Worm (Caenorhabditis elegans) whole organism, L4 larva: ENCODE data around the gene Y44A6D.7.

Experiments
- F37D6.2 ChIP-seq: sonication (generic microtip); optimal IDR thresholded peaks from 2 replicates; lab custom pipeline; 2016; ENCODE audit warnings: mild to moderate bottlenecking, missing genetic modification characterization, missing compliant biosample characterization
- F44E2.7 ChIP-seq: fragments of 200-800 bp; sonication (Bioruptor generic); IDR thresholded peaks from 2 replicates; pipeline ENCODE4 v2.1.2; 2022; ENCODE audit warnings: missing genetic modification characterization, missing compliant biosample characterization
- F49E8.2 ChIP-seq: sonication (generic microtip); optimal IDR thresholded peaks from 2 replicates; lab custom pipeline; 2016; ENCODE audit warnings: missing compliant biosample characterization, mild to moderate bottlenecking, missing genetic modification characterization, borderline replicate concordance
- T26A8.4 ChIP-seq: fragments of 200-800 bp; sonication (Bioruptor generic); IDR thresholded peaks from 2 replicates; pipeline ENCODE4 v1.3.6; 2022; ENCODE audit warnings: missing genetic modification characterization, missing compliant biosample characterization
- Y105C5A.15 ChIP-seq: fragments of 200-800 bp; sonication (Bioruptor generic); IDR thresholded peaks from 2 replicates; pipeline ENCODE4 v1.3.6; 2022; ENCODE audit warnings: missing genetic modification characterization, missing compliant biosample characterization
- aha-1 ChIP-seq: fragments of 150-350 bp; peaks from one replicate; lab custom pipeline; 2014; ENCODE audit warnings: missing biosample characterization, missing genetic modification characterization
- aly-2 ChIP-seq: sonication (generic microtip); optimal IDR thresholded peaks from 2 replicates; lab custom pipeline; 2018; ENCODE audit warnings: missing biosample characterization, missing genetic modification characterization
- ama-1 ChIP-seq: fragments of 150-350 bp; optimal IDR thresholded peaks from 2 replicates; lab custom pipeline; 2014; ENCODE audit warnings: inconsistent platforms, mixed read lengths
- arid-1 ChIP-seq: fragments of 200-800 bp; sonication (Bioruptor generic); conservative IDR thresholded peaks from 2 replicates; pipeline ENCODE4 v1.3.6; 2022; ENCODE audit warnings: missing genetic modification reagents, missing genetic modification characterization, missing compliant biosample characterization
- ceh-20 ChIP-seq: fragments of 200-800 bp; sonication (Bioruptor generic); IDR thresholded peaks from 2 replicates; pipeline ENCODE4 v1.3.6; 2022; ENCODE audit warnings: missing genetic modification reagents, missing genetic modification characterization, missing compliant biosample characterization
- ceh-32 ChIP-seq: sonication (generic microtip); optimal IDR thresholded peaks from 2 replicates; lab custom pipeline; 2016; ENCODE audit warnings: mild to moderate bottlenecking, missing genetic modification characterization, missing compliant biosample characterization; ENCODE audit not compliant: poor library complexity
- ces-1 ChIP-seq: fragments of 150-350 bp; sonication (generic microtip); optimal IDR thresholded peaks from 4 replicates; lab custom pipeline; 2014; ENCODE audit warnings: missing biosample characterization, missing genetic modification reagents, missing genetic modification characterization
- ctbp-1 ChIP-seq: fragments of 200-800 bp; sonication (Bioruptor generic); IDR thresholded peaks from 2 replicates; pipeline ENCODE4 v1.3.6; 2022; ENCODE audit warnings: missing genetic modification reagents, missing genetic modification characterization, missing compliant biosample characterization
- daf-16 ChIP-seq, 3 experiments: sonication (generic microtip); optimal IDR thresholded peaks; 2 replicates each; lab custom pipeline; 2016 to 2017; ENCODE audit warnings: missing genetic modification characterization in 3 of 3, missing genetic modification reagents in 3 of 3, mild to moderate bottlenecking in 2 of 3, missing compliant biosample characterization in 2 of 3, missing biosample characterization in 1 of 3, moderate library complexity in 1 of 3
- daf-19 ChIP-seq: fragments of 200-800 bp; sonication (Bioruptor generic); conservative IDR thresholded peaks from 2 replicates; pipeline ENCODE4 v1.3.6; 2022; ENCODE audit warnings: missing genetic modification characterization, missing compliant biosample characterization
- daf-8 ChIP-seq: fragments of 200-800 bp; sonication (Bioruptor generic); IDR thresholded peaks from 2 replicates; pipeline ENCODE4 v1.3.6; 2022; ENCODE audit warnings: missing genetic modification characterization, missing compliant biosample characterization
- dmd-6 ChIP-seq: fragments of 200-800 bp; sonication (Bioruptor generic); IDR thresholded peaks from 2 replicates; pipeline ENCODE4 v1.3.6; 2022; ENCODE audit warnings: missing genetic modification reagents, missing genetic modification characterization, missing compliant biosample characterization
- dpl-1 ChIP-seq: fragments of 150-350 bp; optimal IDR thresholded peaks from 2 replicates; lab custom pipeline; 2014; ENCODE audit warnings: missing biosample characterization, missing genetic modification reagents, missing genetic modification characterization
- dve-1 ChIP-seq: sonication (generic microtip); optimal IDR thresholded peaks from 2 replicates; lab custom pipeline; 2017; ENCODE audit warnings: antibody characterized with exemption, mild to moderate bottlenecking, missing genetic modification characterization, missing compliant biosample characterization; ENCODE audit not compliant: insufficient read depth
- egl-43 ChIP-seq: fragments of 200-800 bp; sonication (Bioruptor generic); IDR thresholded peaks from 2 replicates; pipeline ENCODE4 v1.3.6; 2022; ENCODE audit warnings: missing genetic modification reagents, missing genetic modification characterization, missing compliant biosample characterization
- hlh-11 ChIP-seq: fragments of 200-800 bp; sonication (Bioruptor generic); optimal IDR thresholded peaks from 2 replicates; lab custom pipeline; 2018; ENCODE audit warnings: mild to moderate bottlenecking, missing genetic modification characterization, missing compliant biosample characterization
- hlh-30 ChIP-seq: sonication (generic microtip); optimal IDR thresholded peaks from 2 replicates; lab custom pipeline; 2017; ENCODE audit warnings: antibody characterized with exemption, mild to moderate bottlenecking, missing genetic modification characterization, missing compliant biosample characterization; ENCODE audit not compliant: insufficient read depth
- hmg-1.1 ChIP-seq: fragments of 200-800 bp; sonication (Bioruptor generic); IDR thresholded peaks from 2 replicates; pipeline ENCODE4 v1.3.6; 2022; ENCODE audit warnings: missing genetic modification reagents, missing genetic modification characterization, missing compliant biosample characterization
- lir-3 ChIP-seq: sonication (generic microtip); optimal IDR thresholded peaks from 2 replicates; lab custom pipeline; 2016; ENCODE audit warnings: mild to moderate bottlenecking, missing genetic modification characterization, missing compliant biosample characterization
- lsy-2 ChIP-seq, 2 experiments: fragments of 150-350 bp in 1 of 2; sonication (generic microtip) in 1 of 2; optimal IDR thresholded peaks; 2 replicates each; lab custom pipeline; 2014 to 2017; ENCODE audit warnings: missing biosample characterization in 2 of 2, missing genetic modification characterization in 2 of 2
- mdl-1 ChIP-seq, 2 experiments: fragments of 150-350 bp in 1 of 2; sonication (generic microtip) in 1 of 2; optimal IDR thresholded peaks; 2 replicates each; lab custom pipeline; 2014 to 2017; ENCODE audit warnings: missing biosample characterization in 2 of 2, missing genetic modification characterization in 2 of 2
- mes-2 ChIP-seq: sonication (generic microtip); optimal IDR thresholded peaks from 2 replicates; lab custom pipeline; 2016; ENCODE audit warnings: missing genotype, mild to moderate bottlenecking, missing genetic modification characterization, missing compliant biosample characterization; ENCODE audit not compliant: poor library complexity, severe bottlenecking
- mxl-3 ChIP-seq: fragments of 200-800 bp; sonication (Bioruptor generic); optimal IDR thresholded peaks from 2 replicates; lab custom pipeline; 2018; ENCODE audit warnings: mild to moderate bottlenecking, missing genetic modification characterization, missing compliant biosample characterization
- nhr-11 ChIP-seq: fragments of 150-350 bp; optimal IDR thresholded peaks from 2 replicates; lab custom pipeline; 2014; ENCODE audit warnings: missing biosample characterization, missing genetic modification characterization
- nhr-237 ChIP-seq: sonication (generic microtip); optimal IDR thresholded peaks from 2 replicates; lab custom pipeline; 2017; ENCODE audit warnings: missing biosample characterization, missing genetic modification characterization
- nhr-28 ChIP-seq: fragments of 150-350 bp; optimal IDR thresholded peaks from 2 replicates; lab custom pipeline; 2014; ENCODE audit warnings: missing biosample characterization, missing genetic modification characterization
- nhr-42 ChIP-seq: fragments of 200-800 bp; sonication (Bioruptor generic); IDR thresholded peaks from 2 replicates; pipeline ENCODE4 v1.3.6; 2022; ENCODE audit warnings: missing genetic modification characterization, missing compliant biosample characterization
- nhr-48 ChIP-seq: sonication (generic microtip); optimal IDR thresholded peaks from 2 replicates; lab custom pipeline; 2016; ENCODE audit warnings: mild to moderate bottlenecking, missing genetic modification characterization, missing compliant biosample characterization
- rbr-2 ChIP-seq: sonication (generic microtip); optimal IDR thresholded peaks from 2 replicates; lab custom pipeline; 2016; ENCODE audit warnings: missing genotype, missing genetic modification characterization, missing compliant biosample characterization
- saeg-2 ChIP-seq: fragments of 200-800 bp; sonication (Bioruptor generic); IDR thresholded peaks from 2 replicates; pipeline ENCODE4 v1.3.6; 2022; ENCODE audit warnings: missing genetic modification reagents, missing genetic modification characterization, missing compliant biosample characterization
- skn-1 ChIP-seq: fragments of 150-350 bp; optimal IDR thresholded peaks from 2 replicates; lab custom pipeline; 2014; ENCODE audit warnings: missing biosample characterization, missing genetic modification characterization
- snpc-4 ChIP-seq: fragments of 150-350 bp; optimal IDR thresholded peaks from 2 replicates; lab custom pipeline; 2014; ENCODE audit warnings: missing biosample characterization, missing genetic modification characterization
- tag-97 ChIP-seq: fragments of 200-800 bp; sonication (Bioruptor generic); IDR thresholded peaks from 2 replicates; pipeline ENCODE4 v1.3.6; 2022; ENCODE audit warnings: missing genetic modification characterization, missing compliant biosample characterization
- unc-62 ChIP-seq, 3 experiments: fragments of 150-350 bp in 1 of 3; sonication (generic microtip); optimal IDR thresholded peaks in 2 of 3; peaks in 1 of 3; 1 replicate in 1 of 3; 2 replicates in 2 of 3; lab custom pipeline; 2014 to 2017; ENCODE audit warnings: missing biosample characterization in 3 of 3, missing genetic modification characterization in 3 of 3, missing genetic modification reagents in 3 of 3, missing genotype in 1 of 3
- zag-1 ChIP-seq: fragments of 150-350 bp; optimal IDR thresholded peaks from 2 replicates; lab custom pipeline; 2014; ENCODE audit warnings: missing biosample characterization, missing genetic modification characterization
- ztf-11 ChIP-seq: fragments of 150-350 bp; optimal IDR thresholded peaks from 2 replicates; lab custom pipeline; 2014; ENCODE audit warnings: missing biosample characterization, missing genetic modification characterization

The Y44A6D.7 gene

DNA sequence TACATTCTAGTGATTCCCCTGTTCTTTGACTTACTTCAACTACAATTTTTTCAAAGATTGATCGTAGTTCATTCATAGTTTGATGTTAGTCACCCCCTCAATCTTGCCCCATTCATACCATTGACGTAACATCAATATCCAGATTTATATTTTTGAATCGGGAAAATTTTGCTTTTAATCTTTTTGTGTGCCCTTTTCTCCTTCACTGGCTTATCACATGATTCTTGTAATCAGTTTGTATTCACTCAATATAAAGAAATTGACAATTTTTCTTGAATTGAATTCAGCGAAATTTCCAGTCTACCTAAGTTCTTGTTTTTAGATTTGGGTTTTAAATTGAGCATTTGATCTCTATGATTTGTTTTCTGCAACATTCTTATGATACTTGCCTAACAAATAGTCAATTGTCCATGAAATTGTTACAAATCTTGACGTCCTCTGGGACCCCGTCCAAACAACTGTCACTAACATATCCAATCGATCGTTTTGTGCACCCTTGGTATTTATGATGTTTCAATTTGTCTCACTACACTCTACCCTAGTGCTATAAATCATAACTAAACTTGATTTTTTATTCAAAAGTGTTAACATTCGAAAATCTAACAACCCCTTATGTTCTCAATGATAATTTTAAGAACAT, 34.7 kb upstream of the Y44A6D.7 start:
- TF ChIP-seq daf-16 (GFP tag; optimal IDR thresholded peaks at IDR 0.05; lab: Kevin White, UChicago) = no peak
- TF ChIP-seq daf-16 (tag; optimal IDR thresholded peaks at IDR 0.05; lab: Kevin White, UChicago) = peak; percentile 14
- peak; percentile 1 for TF ChIP-seq hlh-30
- no peak for TF ChIP-seq lir-3 (tag; lab: Kevin White, UChicago)
- no peak for TF ChIP-seq dpl-1 (GFP tag; lab: Kevin White, UChicago)
- TF ChIP-seq daf-8 (GFP tag; lab: Robert Waterston, UW) = no peak
- no peak for TF ChIP-seq F44E2.7 (GFP tag; lab: Robert Waterston, UW)
- TF ChIP-seq F37D6.2 (tag; lab: Kevin White, UChicago) = no peak
- 0 out of 2 replicates have a peak, but pooled peaks have one; percentile 41 for TF ChIP-seq ceh-20 (GFP tag; lab: Robert Waterston, UW)
- TF ChIP-seq hlh-11 (tag; lab: Kevin White, UChicago) = no peak
- TF ChIP-seq unc-62 (GFP tag; optimal IDR thresholded peaks at IDR 0.05 in 1 of 2; lab: Kevin White, UChicago) = peak in 1 of 2 experiments; percentile 1
- TF ChIP-seq unc-62 (tag; optimal IDR thresholded peaks at IDR 0.05; lab: Kevin White, UChicago) = no peak
- peak; percentile 31 for TF ChIP-seq nhr-28 (tag; lab: Kevin White, UChicago)
- TF ChIP-seq aha-1 (tag; lab: Kevin White, UChicago) = peak; percentile 47
- no peak for TF ChIP-seq ama-1 (lab: Kevin White, UChicago)

- TF ChIP-seq nhr-42 (GFP tag; lab: Robert Waterston, UW) (no peak), arid-1 (GFP tag; lab: Robert Waterston, UW) (no peak), egl-43 (GFP tag; lab: Robert Waterston, UW) (0 out of 2 replicates have a peak, but pooled peaks have one; percentile 18), tag-97 (GFP tag; lab: Robert Waterston, UW) (no peak), unc-62 (GFP tag; optimal IDR thresholded peaks at IDR 0.05 in 1 of 2; lab: Kevin White, UChicago) (peak in 1 of 2 experiments; percentile 58), unc-62 (tag; optimal IDR thresholded peaks at IDR 0.05; lab: Kevin White, UChicago) (no peak)
Measured at ce11 chrV:20780400-20780799, 34.1 kb upstream of the Y44A6D.7 start, which contains the start of gene hif-1. hif-1 (plus strand) TSS chrV:20780407.

DNA sequence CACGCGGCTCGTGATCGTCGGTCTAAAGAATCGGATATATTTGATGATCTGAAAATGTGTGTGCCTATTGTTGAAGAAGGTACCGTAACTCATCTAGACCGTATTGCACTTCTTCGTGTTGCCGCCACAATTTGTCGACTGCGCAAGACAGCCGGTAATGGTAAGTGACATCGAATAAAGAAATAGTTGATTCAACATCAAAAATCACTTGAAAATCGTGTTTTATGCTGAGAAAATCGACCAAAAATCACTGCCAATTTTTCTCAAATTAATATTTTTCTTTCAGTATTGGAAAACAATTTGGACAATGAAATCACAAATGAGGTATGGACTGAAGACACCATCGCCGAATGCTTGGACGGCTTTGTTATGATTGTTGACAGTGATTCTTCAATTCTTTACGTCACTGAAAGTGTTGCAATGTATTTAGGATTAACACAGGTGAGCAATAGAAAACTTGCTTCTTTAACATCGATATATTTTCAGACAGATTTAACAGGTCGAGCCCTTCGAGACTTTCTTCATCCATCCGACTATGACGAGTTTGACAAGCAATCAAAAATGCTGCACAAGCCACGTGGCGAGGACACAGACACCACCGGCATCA, 33.1 kb upstream of the Y44A6D.7 start:
- no peak for TF ChIP-seq aly-2 (tag; lab: Kevin White, UChicago)
- TF ChIP-seq zag-1 (tag; lab: Kevin White, UChicago) = no peak
- no peak for TF ChIP-seq saeg-2
- TF ChIP-seq dve-1 (tag; lab: Kevin White, UChicago) = peak; percentile 27
- TF ChIP-seq T26A8.4 (GFP tag; lab: Robert Waterston, UW) = no peak
- TF ChIP-seq egl-43 (GFP tag; lab: Robert Waterston, UW) = no peak
- no peak for TF ChIP-seq hlh-30
- no peak for TF ChIP-seq nhr-48 (tag; lab: Kevin White, UChicago)
- TF ChIP-seq ceh-20 (GFP tag; lab: Robert Waterston, UW) = no peak
- no peak for TF ChIP-seq ztf-11
- TF ChIP-seq lsy-2 (tag; optimal IDR thresholded peaks at IDR 0.05; lab: Kevin White, UChicago) = no peak
- no peak for TF ChIP-seq ces-1
- TF ChIP-seq skn-1 (tag; lab: Kevin White, UChicago) = no peak
- peak; percentile 97 for TF ChIP-seq aha-1 (tag; lab: Kevin White, UChicago)
- TF ChIP-seq daf-19 = no peak
- TF ChIP-seq Y105C5A.15 (GFP tag; lab: Robert Waterston, UW) = no peak
- TF ChIP-seq mes-2 = peak; percentile 32
- peak in 1 of 2 experiments; percentile 51 for TF ChIP-seq unc-62 (GFP tag; optimal IDR thresholded peaks at IDR 0.05 in 1 of 2; lab: Kevin White, UChicago)
- TF ChIP-seq unc-62 (tag; optimal IDR thresholded peaks at IDR 0.05; lab: Kevin White, UChicago) = no peak
- TF ChIP-seq, all 104 proteins: peak for 4

ce11 chrV:20782188-20782587, 32.3 kb upstream of the Y44A6D.7 start:
- peak; percentile 39 for TF ChIP-seq F37D6.2 (tag; lab: Kevin White, UChicago)
- TF ChIP-seq nhr-237 (tag; lab: Kevin White, UChicago) = no peak
- peak; percentile 47 for TF ChIP-seq rbr-2 (tag; lab: Kevin White, UChicago)
- TF ChIP-seq unc-62 (GFP tag; optimal IDR thresholded peaks at IDR 0.05 in 1 of 2; lab: Kevin White, UChicago) = peak in 1 of 2 experiments; percentile 52
- TF ChIP-seq unc-62 (tag; optimal IDR thresholded peaks at IDR 0.05; lab: Kevin White, UChicago) = no peak
- no peak for TF ChIP-seq ceh-20 (GFP tag; lab: Robert Waterston, UW)
- TF ChIP-seq ceh-32 (tag; lab: Kevin White, UChicago) = no peak
- TF ChIP-seq mxl-3 (GFP tag; lab: Kevin White, UChicago) = no peak
- TF ChIP-seq snpc-4 (tag; lab: Kevin White, UChicago) = no peak
- no peak for TF ChIP-seq F49E8.2 (tag; lab: Kevin White, UChicago)
- peak; percentile 55; the same call in 1 of the 2 replicates for TF ChIP-seq hmg-1.1 (GFP tag; lab: Robert Waterston, UW)
- TF ChIP-seq zag-1 (tag; lab: Kevin White, UChicago) = no peak
- TF ChIP-seq ces-1 = peak; percentile 94
- peak; percentile 43 for TF ChIP-seq hlh-11 (tag; lab: Kevin White, UChicago)
- peak; percentile 22; the same call in 1 of the 2 replicates for TF ChIP-seq dmd-6 (GFP tag; lab: Robert Waterston, UW)
- peak; percentile 43 for TF ChIP-seq nhr-11
- peak; percentile 83 for TF ChIP-seq ctbp-1 (GFP tag; lab: Robert Waterston, UW)
- peak; percentile 40 for TF ChIP-seq nhr-48 (tag; lab: Kevin White, UChicago)
- TF ChIP-seq mdl-1 (tag; optimal IDR thresholded peaks at IDR 0.05; lab: Kevin White, UChicago) = peak; percentile 20 to 86
